Worm (Caenorhabditis elegans): Measurements from ENCODE around the gene C49F8.1.

C49F8.1 gene

DNA sequence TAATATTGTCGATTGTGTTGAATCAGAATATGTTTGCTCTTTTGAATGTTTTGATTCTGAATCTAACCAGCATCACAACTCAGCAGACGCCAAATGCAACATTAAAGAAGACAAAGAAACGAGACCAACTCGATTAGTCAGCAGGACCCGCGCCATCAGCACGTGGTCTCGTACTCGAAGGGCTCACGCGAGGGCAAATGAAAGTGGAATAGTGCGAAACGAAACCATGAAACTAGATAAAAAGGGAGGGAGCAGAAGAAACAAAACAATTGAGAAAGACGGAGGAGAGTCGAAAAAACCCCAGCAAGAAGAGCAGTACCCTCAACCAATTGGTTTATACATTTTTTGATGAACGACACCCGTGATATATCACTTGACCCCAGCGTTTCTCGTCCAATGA lies 27.8 kb downstream of the C49F8.1 start:
- TF ChIP-seq hlh-26 (GFP tag; conservative IDR thresholded peaks at IDR 0.05) (no peak), pbrm-1 (GFP tag; IDR thresholded peaks at IDR 0.05) (0 out of 2 replicates have a peak, but pooled peaks have one; percentile 19), gei-17 (GFP tag; optimal IDR thresholded peaks at IDR 0.05) (no peak), lsl-1 (GFP tag; optimal IDR thresholded peaks at IDR 0.05) (no peak)

DNA sequence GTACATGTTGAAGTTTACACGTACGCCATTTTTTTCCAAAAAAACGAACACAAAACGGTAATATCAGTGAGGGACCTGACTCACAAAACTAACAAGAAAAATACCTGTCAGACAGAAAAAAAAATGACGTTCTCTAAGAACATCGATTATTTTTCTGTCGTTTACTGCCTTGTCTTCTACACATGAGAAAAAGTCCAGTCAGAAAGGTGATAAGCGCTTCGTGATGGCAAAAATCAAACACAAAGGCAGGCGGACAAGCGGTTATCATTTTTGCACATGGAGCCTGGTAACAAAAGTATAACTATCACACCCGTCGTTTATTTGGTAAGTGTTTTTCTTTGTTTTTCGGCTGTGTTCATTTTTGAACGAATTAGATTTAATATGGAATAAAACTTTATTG lies 31.0 kb downstream of the C49F8.1 start, which contains the start of gene F46G10.4:
TSS of gene F46G10.4 (plus strand) at position 212 of the 400 bp plus-strand sequence.
- TF ChIP-seq nhr-80 (tag; optimal IDR thresholded peaks at IDR 0.05) = peak; percentile 91
- no peak for TF ChIP-seq lsy-27 (tag; optimal IDR thresholded peaks at IDR 0.05; ENCODE audit: borderline replicate concordance, insufficient read depth)

- no peak for TF ChIP-seq tlf-1 (GFP tag; optimal IDR thresholded peaks at IDR 0.05)
- no peak for TF ChIP-seq somi-1 (GFP tag; optimal IDR thresholded peaks at IDR 0.05)
- TF ChIP-seq zfh-2 (GFP tag; conservative IDR thresholded peaks at IDR 0.05) = no peak
- no peak for TF ChIP-seq zim-3 (tag; optimal IDR thresholded peaks at IDR 0.05)
Observed at ce11 chrX:13331386-13331785, 33.4 kb downstream of the C49F8.1 start, which contains the start of gene sir-2.3. Gene sir-2.3, plus strand, starts transcription at chrX:13331686.

DNA sequence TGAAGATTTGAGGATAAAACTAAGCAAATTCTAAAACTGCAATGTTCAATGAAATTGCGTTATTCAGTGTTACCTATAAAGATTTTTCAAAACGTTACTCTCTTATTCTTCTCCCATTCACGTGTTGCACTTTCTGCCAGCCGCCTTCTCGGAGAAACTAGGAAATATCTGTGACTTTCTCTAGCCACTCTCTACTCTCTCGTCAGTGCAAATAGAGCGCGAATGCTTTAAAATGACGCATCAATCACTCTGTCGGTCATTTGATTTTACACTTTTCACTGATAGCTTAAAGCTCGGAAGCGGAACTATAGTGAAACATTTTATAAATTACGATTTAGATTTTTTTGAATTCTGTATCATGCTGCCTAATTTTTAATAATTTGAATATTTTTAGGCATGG lies 35.9 kb downstream of the C49F8.1 start:
- TF ChIP-seq F57A8.1 (GFP tag; optimal IDR thresholded peaks at IDR 0.05) = no peak
- TF ChIP-seq B0261.1 (tag; optimal IDR thresholded peaks at IDR 0.05) = no peak
- peak; percentile 14 for TF ChIP-seq ceh-27 (GFP tag; optimal IDR thresholded peaks at IDR 0.05)
- no peak for TF ChIP-seq bed-1 (GFP tag; IDR thresholded peaks at IDR 0.05)
- TF ChIP-seq Y67H2A.10 (GFP tag; conservative IDR thresholded peaks at IDR 0.05) = no peak
- TF ChIP-seq ceh-79 (tag; optimal IDR thresholded peaks at IDR 0.05) = no peak
- TF ChIP-seq ztf-25 (GFP tag; IDR thresholded peaks at IDR 0.05) = no peak
- no peak for TF ChIP-seq ztf-6 (GFP tag; IDR thresholded peaks at IDR 0.05)
- TF ChIP-seq F22D6.2 (tag; optimal IDR thresholded peaks at IDR 0.05) = no peak
- TF ChIP-seq F33H1.4 (GFP tag; IDR thresholded peaks at IDR 0.05) = no peak
- TF ChIP-seq K12H6.12 (tag; optimal IDR thresholded peaks at IDR 0.05) = peak; percentile 45
- no peak for TF ChIP-seq hmg-20 (GFP tag; IDR thresholded peaks at IDR 0.05)
- no peak for TF ChIP-seq chd-7 (tag; optimal IDR thresholded peaks at IDR 0.05)
- no peak for TF ChIP-seq F55B11.4 (tag; optimal IDR thresholded peaks at IDR 0.05; ENCODE audit: borderline replicate concordance, insufficient read depth)
- no peak for TF ChIP-seq ccch-3 (GFP tag; optimal IDR thresholded peaks at IDR 0.05)
- no peak for TF ChIP-seq T07F8.4 (tag; optimal IDR thresholded peaks at IDR 0.05)
- no peak for TF ChIP-seq madf-10 (tag; optimal IDR thresholded peaks at IDR 0.05)
- no peak for TF ChIP-seq ama-1 (optimal IDR thresholded peaks at IDR 0.05)
- TF ChIP-seq ama-1 (GFP tag; optimal IDR thresholded peaks at IDR 0.05) = no peak
- TF ChIP-seq let-526 (GFP tag; IDR thresholded peaks at IDR 0.05) = no peak
- TF ChIP-seq rcor-1 (GFP tag; IDR thresholded peaks at IDR 0.05) = no peak
- TF ChIP-seq hrde-1 (tag; optimal IDR thresholded peaks at IDR 0.05; ENCODE audit: borderline replicate concordance) = no peak
- TF ChIP-seq Y95B8A.8 (GFP tag; IDR thresholded peaks at IDR 0.05) = no peak
- peak; percentile 36 for TF ChIP-seq unc-62 (GFP tag; optimal IDR thresholded peaks at IDR 0.05)
- peak; percentile 25 for TF ChIP-seq atf-7 (tag; optimal IDR thresholded peaks at IDR 0.05)
- TF ChIP-seq nfya-2 (GFP tag; IDR thresholded peaks at IDR 0.05) = no peak
- TF ChIP-seq dpff-1 (tag; optimal IDR thresholded peaks at IDR 0.05) = no peak
- peak; percentile 44 for TF ChIP-seq ZK185.1 (tag; optimal IDR thresholded peaks at IDR 0.05; ENCODE audit: poor library complexity, severe bottlenecking)
- TF ChIP-seq Y79H2A.3 (GFP tag; conservative IDR thresholded peaks at IDR 0.05) = no peak
- TF ChIP-seq F37B4.10 (GFP tag; IDR thresholded peaks at IDR 0.05) = no peak
- no peak for TF ChIP-seq sdz-38 (tag; optimal IDR thresholded peaks at IDR 0.05)
- no peak for TF ChIP-seq ztf-3 (GFP tag; optimal IDR thresholded peaks at IDR 0.05)
- TF ChIP-seq B0035.1 (tag; optimal IDR thresholded peaks at IDR 0.05) = no peak
- no peak for TF ChIP-seq gei-17 (GFP tag; optimal IDR thresholded peaks at IDR 0.05)
- TF ChIP-seq unc-130 (GFP tag; optimal IDR thresholded peaks at IDR 0.05) = no peak

Measured in whole organism, young adult.